Worm (Caenorhabditis elegans) whole organism, L1 larva: ENCODE data around the gene glna-1.

Experiments
- ceh-63 ChIP-seq: fragments of 200-800 bp; sonication (Bioruptor generic); optimal IDR thresholded peaks from 2 replicates; lab custom pipeline; 2018; ENCODE audit warnings: mild to moderate bottlenecking, missing genetic modification characterization, missing compliant biosample characterization
- ceh-88 ChIP-seq: fragments of 200-800 bp; sonication (Bioruptor generic); IDR thresholded peaks from 2 replicates; pipeline ENCODE4 v1.3.6; 2022; ENCODE audit warnings: missing genetic modification characterization, missing compliant biosample characterization
- jun-1 ChIP-seq: fragments of 150-350 bp; optimal IDR thresholded peaks from 2 replicates; lab custom pipeline; 2014; ENCODE audit warnings: missing biosample characterization, missing genetic modification reagents, missing genetic modification characterization
- lsy-2 ChIP-seq, 2 experiments: fragments of 150-350 bp; optimal IDR thresholded peaks; 2 replicates each; lab custom pipeline; 2014; ENCODE audit warnings: missing biosample characterization in 2 of 2, missing genetic modification characterization in 2 of 2
- mdl-1 ChIP-seq, 2 experiments: fragments of 150-350 bp; optimal IDR thresholded peaks; 2 replicates each; lab custom pipeline; 2014 to 2017; ENCODE audit warnings: missing biosample characterization in 2 of 2, missing genetic modification characterization in 2 of 2, inconsistent platforms in 1 of 2
- mep-1 ChIP-seq: fragments of 150-350 bp; optimal IDR thresholded peaks from 2 replicates; lab custom pipeline; 2014; ENCODE audit warnings: missing biosample characterization, missing genetic modification characterization
- nhr-237 ChIP-seq: fragments of 150-350 bp; optimal IDR thresholded peaks from 2 replicates; lab custom pipeline; 2014; ENCODE audit warnings: missing biosample characterization, missing genetic modification characterization
- nhr-76 ChIP-seq: sonication (generic microtip); optimal IDR thresholded peaks from 2 replicates; lab custom pipeline; 2017; ENCODE audit warnings: missing biosample characterization, missing genetic modification characterization
- snpc-4 ChIP-seq: fragments of 150-350 bp; optimal IDR thresholded peaks from 2 replicates; lab custom pipeline; 2014; ENCODE audit warnings: missing biosample characterization, missing genetic modification characterization
- vab-15 ChIP-seq: sonication (generic microtip); optimal IDR thresholded peaks from 2 replicates; lab custom pipeline; 2017; ENCODE audit warnings: missing genotype, mild to moderate bottlenecking, missing genetic modification characterization, missing compliant biosample characterization

DNA sequence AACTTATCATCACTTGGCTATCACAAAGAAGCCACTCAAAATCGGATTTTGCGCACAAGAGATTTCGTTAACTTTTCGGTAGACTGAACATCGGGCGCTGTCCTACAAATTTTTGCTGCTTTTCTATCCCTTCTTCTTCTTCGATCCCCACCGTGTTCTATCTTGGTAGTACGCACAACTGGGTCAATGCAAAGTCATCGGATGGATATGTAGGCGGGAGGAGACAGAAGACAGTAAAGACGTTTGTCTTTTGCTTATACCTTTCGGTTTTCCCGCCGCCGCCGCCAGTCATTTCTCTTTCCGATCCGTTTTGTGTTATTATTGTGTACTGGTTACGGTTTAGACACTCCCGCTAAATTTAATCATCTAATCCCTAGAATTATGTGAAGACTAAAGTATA is 33.2 kb downstream of the glna-1 start:
- TF ChIP-seq ceh-88 (GFP tag; lab: Robert Waterston, UW) = no peak
- TF ChIP-seq vab-15 (tag; lab: Kevin White, UChicago) = no peak
- TF ChIP-seq ceh-63 (GFP tag; lab: Kevin White, UChicago) = no peak
- no peak for TF ChIP-seq nhr-76 (tag; lab: Kevin White, UChicago)
- TF ChIP-seq mep-1 = no peak
- TF ChIP-seq jun-1 = no peak
- TF ChIP-seq snpc-4 (tag; lab: Kevin White, UChicago) = no peak
- TF ChIP-seq lsy-2 (tag; optimal IDR thresholded peaks at IDR 0.05; lab: Kevin White, UChicago) = no peak
- TF ChIP-seq mdl-1 (tag; optimal IDR thresholded peaks at IDR 0.05; lab: Kevin White, UChicago) = no peak
- no peak for TF ChIP-seq nhr-237 (tag; lab: Kevin White, UChicago)
